Fruit fly (Drosophila melanogaster) whole organism, embryonic: Measurements from ENCODE around the gene CG7656.

Experiments
- Abd-B ChIP-seq: fragments of 200-800 bp; sonication (Bioruptor generic); optimal IDR thresholded peaks from 2 replicates; lab custom pipeline; 2018; ENCODE audit warnings: missing biosample characterization, mild to moderate bottlenecking, missing genetic modification characterization, moderate library complexity
- Asciz ChIP-seq: fragments of 200-800 bp; sonication (Bioruptor generic); optimal IDR thresholded peaks from 2 replicates; lab custom pipeline; 2017; ENCODE audit warnings: missing biosample characterization, mild to moderate bottlenecking, missing genetic modification characterization, missing genetic modification reagents
- CG13287 ChIP-seq: fragments of 200-800 bp; sonication (Bioruptor generic); IDR thresholded peaks from 2 replicates; pipeline ENCODE4 v1.3.6; 2022; ENCODE audit warnings: missing biosample characterization, missing genetic modification characterization; ENCODE audit not compliant: partially characterized antibody
- CG13775 ChIP-seq: fragments of 200-800 bp; sonication (Bioruptor generic); optimal IDR thresholded peaks from 3 replicates; lab custom pipeline; 2017; ENCODE audit warnings: missing biosample characterization, mild to moderate bottlenecking, missing genetic modification characterization
- CG1603 ChIP-seq: fragments of 200-800 bp; sonication (Bioruptor generic); optimal IDR thresholded peaks from 2 replicates; lab custom pipeline; 2019; ENCODE audit warnings: missing biosample characterization, mild to moderate bottlenecking, missing genetic modification characterization, moderate library complexity
- CG17361 ChIP-seq: fragments of 200-800 bp; sonication (Bioruptor generic); IDR thresholded peaks from 3 replicates; pipeline ENCODE4 v1.3.6; 2022; ENCODE audit warnings: missing biosample characterization, missing genetic modification characterization
- CG18262 ChIP-seq: fragments of 200-800 bp; optimal IDR thresholded peaks from 3 replicates; lab custom pipeline; 2019; ENCODE audit warnings: missing biosample characterization, mild to moderate bottlenecking, missing genetic modification characterization, moderate library complexity
- CG18599 ChIP-seq: fragments of 200-800 bp; sonication (Bioruptor generic); optimal IDR thresholded peaks from 3 replicates; lab custom pipeline; 2017; ENCODE audit warnings: missing biosample characterization, missing genetic modification characterization, mild to moderate bottlenecking, moderate library complexity, missing genetic modification reagents
- CG2120 ChIP-seq: fragments of 200-800 bp; sonication (Bioruptor generic); optimal IDR thresholded peaks from 3 replicates; lab custom pipeline; 2016; ENCODE audit warnings: missing biosample characterization, missing genetic modification characterization
- CG3163 ChIP-seq: fragments of 200-800 bp; sonication (Bioruptor generic); optimal IDR thresholded peaks from 3 replicates; lab custom pipeline; 2016; ENCODE audit warnings: missing biosample characterization, missing genetic modification characterization
- CG3407 ChIP-seq: fragments of 200-800 bp; sonication (Bioruptor generic); optimal IDR thresholded peaks from 2 replicates; lab custom pipeline; 2018; ENCODE audit warnings: missing biosample characterization, mild to moderate bottlenecking, missing genetic modification characterization
- CG7372 ChIP-seq: fragments of 200-800 bp; sonication (Bioruptor generic); IDR thresholded peaks from 2 replicates; pipeline ENCODE4 v1.3.6; 2022; ENCODE audit warnings: missing biosample characterization, missing genetic modification characterization
- HHEX ChIP-seq: fragments of 200-800 bp; sonication (Bioruptor generic); optimal IDR thresholded peaks from 3 replicates; lab custom pipeline; 2017; ENCODE audit warnings: missing biosample characterization, mild to moderate bottlenecking, missing genetic modification characterization, missing genetic modification reagents
- HmgD ChIP-seq: fragments of 200-800 bp; sonication (Bioruptor generic); optimal IDR thresholded peaks from 3 replicates; lab custom pipeline; 2016; ENCODE audit warnings: missing biosample characterization, missing genetic modification characterization
- Hr78 ChIP-seq, 2 experiments: fragments of 200-800 bp in 1 of 2; fragments of >200 bp in 1 of 2; sonication (Bioruptor generic) in 1 of 2; optimal IDR thresholded peaks; 2 replicates each; lab custom pipeline; 2017 to 2019; ENCODE audit warnings: missing biosample characterization in 2 of 2, missing genetic modification characterization in 2 of 2, mild to moderate bottlenecking in 1 of 2, moderate library complexity in 1 of 2
- MESR4 ChIP-seq: fragments of 200-800 bp; sonication (Bioruptor generic); optimal IDR thresholded peaks from 2 replicates; lab custom pipeline; 2018; ENCODE audit warnings: missing biosample characterization, mild to moderate bottlenecking, missing genetic modification characterization, moderate library complexity
- NfI ChIP-seq: fragments of 200-800 bp; sonication (Bioruptor generic); optimal IDR thresholded peaks from 3 replicates; lab custom pipeline; 2018; ENCODE audit warnings: missing biosample characterization, mild to moderate bottlenecking, missing genetic modification characterization, moderate library complexity
- Pdp1 ChIP-seq, 2 experiments: fragments of 200-800 bp; sonication (Bioruptor generic); optimal IDR thresholded peaks; 3 replicates each; lab custom pipeline; 2016; ENCODE audit warnings: missing biosample characterization in 2 of 2, missing genetic modification characterization in 2 of 2, mild to moderate bottlenecking in 1 of 2, moderate library complexity in 1 of 2
- Rfx ChIP-seq: fragments of 200-800 bp; sonication (Bioruptor generic); IDR thresholded peaks from 2 replicates; pipeline ENCODE4 v1.3.6; 2022; ENCODE audit warnings: missing biosample characterization, missing genetic modification characterization
- Scr ChIP-seq: fragments of 200-800 bp; sonication (Bioruptor generic); IDR thresholded peaks from 2 replicates; pipeline ENCODE4 v1.3.6; 2022; ENCODE audit warnings: missing biosample characterization, missing genetic modification characterization; ENCODE audit not compliant: partially characterized antibody
- Sox102F ChIP-seq: fragments of 200-800 bp; sonication (Bioruptor generic); optimal IDR thresholded peaks from 2 replicates; lab custom pipeline; 2018; ENCODE audit warnings: missing biosample characterization, mild to moderate bottlenecking, missing genetic modification characterization, moderate library complexity
- Stat92E ChIP-seq, 3 experiments: fragments of >200 bp in 2 of 3; fragments of 200-800 bp in 1 of 3; sonication (Bioruptor generic) in 1 of 3; optimal IDR thresholded peaks; 2 replicates each; lab custom pipeline; 2017 to 2019; ENCODE audit warnings: missing biosample characterization in 3 of 3, missing genetic modification characterization in 3 of 3, mild to moderate bottlenecking in 1 of 3, moderate library complexity in 1 of 3
- abd-A ChIP-seq: fragments of 200-800 bp; sonication (Bioruptor generic); optimal IDR thresholded peaks from 3 replicates; lab custom pipeline; 2019; ENCODE audit warnings: missing biosample characterization, mild to moderate bottlenecking, missing genetic modification characterization, moderate library complexity
- cg ChIP-seq: fragments of 200-800 bp; sonication (Bioruptor generic); optimal IDR thresholded peaks from 3 replicates; lab custom pipeline; 2019; ENCODE audit warnings: missing biosample characterization, mild to moderate bottlenecking, missing genetic modification characterization, moderate library complexity
- cwo ChIP-seq: fragments of 200-800 bp; sonication (Bioruptor generic); optimal IDR thresholded peaks from 3 replicates; lab custom pipeline; 2017; ENCODE audit warnings: missing biosample characterization, missing genetic modification characterization, mild to moderate bottlenecking, moderate library complexity, missing genetic modification reagents
- dimm ChIP-seq: fragments of 200-800 bp; sonication (Bioruptor generic); IDR thresholded peaks from 2 replicates; pipeline ENCODE4 v1.3.6; 2022; ENCODE audit warnings: missing biosample characterization, missing genetic modification characterization
- disco-r ChIP-seq: fragments of 200-800 bp; sonication (Bioruptor generic); optimal IDR thresholded peaks from 2 replicates; lab custom pipeline; 2016; ENCODE audit warnings: missing biosample characterization, missing genetic modification characterization
- fd102C ChIP-seq: fragments of 200-800 bp; sonication (Bioruptor generic); optimal IDR thresholded peaks from 2 replicates; lab custom pipeline; 2018; ENCODE audit warnings: missing biosample characterization, mild to moderate bottlenecking, missing genetic modification characterization, moderate library complexity
- gem ChIP-seq: fragments of 200-800 bp; sonication (Bioruptor generic); optimal IDR thresholded peaks from 2 replicates; lab custom pipeline; 2019; ENCODE audit warnings: missing biosample characterization, mild to moderate bottlenecking, missing genetic modification characterization, moderate library complexity
- kni ChIP-seq: fragments of 200-800 bp; sonication (Bioruptor generic); optimal IDR thresholded peaks from 3 replicates; lab custom pipeline; 2017; ENCODE audit warnings: mild to moderate bottlenecking, missing biosample characterization, missing genetic modification reagents, missing genetic modification characterization
- lmd ChIP-seq: fragments of 200-800 bp; sonication (Bioruptor generic); IDR thresholded peaks from 2 replicates; pipeline ENCODE4 v1.3.6; 2022; ENCODE audit warnings: missing biosample characterization, missing genetic modification characterization
- pan ChIP-seq, 4 experiments: fragments of >200 bp in 3 of 4; fragments of 200-800 bp in 1 of 4; sonication (Bioruptor generic) in 1 of 4; optimal IDR thresholded peaks in 3 of 4; IDR thresholded peaks in 1 of 4; 2 replicates each; pipeline versions ENCODE4 v1.3.6 to Lab custom; 2017 to 2022; ENCODE audit warnings: missing biosample characterization in 2 of 4, missing genetic modification characterization in 2 of 4, mixed read lengths in 1 of 4
- pb ChIP-seq: fragments of 200-800 bp; sonication (Bioruptor generic); optimal IDR thresholded peaks from 3 replicates; lab custom pipeline; 2016; ENCODE audit warnings: missing biosample characterization, missing genetic modification characterization
- prd ChIP-seq, 3 experiments: fragments of >200 bp in 2 of 3; fragments of 200-800 bp in 1 of 3; sonication (Bioruptor generic) in 1 of 3; optimal IDR thresholded peaks in 2 of 3; IDR thresholded peaks in 1 of 3; 2 replicates in 2 of 3; 3 replicates in 1 of 3; pipeline versions ENCODE4 v1.3.6 to Lab custom; 2017 to 2022; ENCODE audit warnings: missing biosample characterization in 1 of 3, missing genetic modification characterization in 1 of 3
- pros ChIP-seq: fragments of 200-800 bp; sonication (Bioruptor generic); optimal IDR thresholded peaks from 3 replicates; lab custom pipeline; 2019; ENCODE audit warnings: missing biosample characterization, mild to moderate bottlenecking, missing genetic modification characterization, moderate library complexity
- sd ChIP-seq: fragments of 200-800 bp; sonication (Bioruptor generic); optimal IDR thresholded peaks from 3 replicates; lab custom pipeline; 2018; ENCODE audit warnings: missing biosample characterization, mild to moderate bottlenecking, missing genetic modification characterization, moderate library complexity
- sens ChIP-seq: fragments of 200-800 bp; sonication (Bioruptor generic); peaks from one replicate; lab custom pipeline; 2016; ENCODE audit warnings: missing biosample characterization, missing genetic modification characterization
- sqz ChIP-seq: fragments of 200-800 bp; sonication (Bioruptor generic); optimal IDR thresholded peaks from 3 replicates; lab custom pipeline; 2018; ENCODE audit warnings: missing biosample characterization, mild to moderate bottlenecking, missing genetic modification characterization
- ssp ChIP-seq: fragments of 200-800 bp; sonication (Bioruptor generic); IDR thresholded peaks from 2 replicates; pipeline ENCODE4 v1.3.6; 2022; ENCODE audit warnings: missing biosample characterization, missing genetic modification characterization
- stc ChIP-seq: fragments of 200-800 bp; sonication (Bioruptor generic); IDR thresholded peaks from 2 replicates; pipeline ENCODE4 v1.3.6; 2022; ENCODE audit warnings: missing biosample characterization, missing genetic modification characterization
- trh ChIP-seq: fragments of 200-800 bp; sonication (Bioruptor generic); optimal IDR thresholded peaks from 2 replicates; lab custom pipeline; 2016; ENCODE audit warnings: missing biosample characterization, missing genetic modification characterization
- ttk ChIP-seq: fragments of 200-800 bp; sonication (Bioruptor generic); IDR thresholded peaks from 2 replicates; pipeline ENCODE4 v2.1.2; 2022; ENCODE audit warnings: missing biosample characterization, missing genetic modification characterization
- vvl ChIP-seq: fragments of 200-800 bp; sonication (Bioruptor generic); IDR thresholded peaks from 2 replicates; pipeline ENCODE4 v1.3.6; 2022; ENCODE audit warnings: missing biosample characterization, missing genetic modification characterization
- zen2 ChIP-seq: fragments of 200-800 bp; sonication (Bioruptor generic); IDR thresholded peaks from 3 replicates; pipeline ENCODE4 v1.3.6; 2022; ENCODE audit warnings: missing biosample characterization, missing genetic modification characterization; ENCODE audit not compliant: partially characterized antibody

Gene CG7656

dm6 chr3L:15544455-15545415 is 43.2 kb downstream of the CG7656 start (continued):
- TF ChIP-seq CG18599 (GFP tag; lab: Kevin White, UChicago) (no peak), prd (optimal IDR thresholded peaks at IDR 0.05; lab: Kevin White, UChicago) (no peak), prd (GFP tag; IDR thresholded peaks at IDR 0.05; lab: Robert Waterston, UW) (peak; percentile 28; the same call in 1 of the 3 replicates), CG13287 (GFP tag; lab: Robert Waterston, UW) (no peak), cg (peak; percentile 88), NfI (GFP tag; lab: Kevin White, UChicago) (no peak), stc (GFP tag; lab: Robert Waterston, UW) (no peak), pros (GFP tag; lab: Kevin White, UChicago) (peak; percentile 12), lmd (GFP tag; lab: Robert Waterston, UW) (0 out of 2 replicates have a peak, but pooled peaks have one; percentile 17), sd (tag; lab: Kevin White, UChicago) (peak; percentile 53), CG3407 (GFP tag; lab: Kevin White, UChicago) (no peak), Sox102F (peak; percentile 17), CG1603 (tag; lab: Kevin White, UChicago) (peak; percentile 31), Stat92E (GFP tag; optimal IDR thresholded peaks at IDR 0.05; lab: Kevin White, UChicago) (peak in 1 of 3 experiments; percentile 24), CG18262 (tag; lab: Kevin White, UChicago) (peak; percentile 41), sens (GFP tag; lab: Kevin White, UChicago) (peak; percentile 66), pan (optimal IDR thresholded peaks at IDR 0.05; lab: Kevin White, UChicago) (no peak), pan (GFP tag; optimal IDR thresholded peaks at IDR 0.05 in 1 of 2, IDR thresholded peaks at IDR 0.05 in 1 of 2) (peak in 1 of 2 experiments; percentile 19)
- TF ChIP-seq, all 482 proteins: peak for 39

- TF ChIP-seq HHEX (GFP tag; lab: Kevin White, UChicago) (no peak), sens (GFP tag; lab: Kevin White, UChicago) (peak; percentile 16), cwo (GFP tag; lab: Kevin White, UChicago) (peak; percentile 62), CG7372 (GFP tag; lab: Robert Waterston, UW) (no peak), Rfx (GFP tag; lab: Robert Waterston, UW) (no peak), kni (GFP tag; lab: Kevin White, UChicago) (peak; percentile 10), vvl (GFP tag; lab: Robert Waterston, UW) (peak; percentile 91), Abd-B (GFP tag; lab: Kevin White, UChicago) (no peak), disco-r (no peak), CG13775 (GFP tag; lab: Kevin White, UChicago) (no peak), dimm (GFP tag; lab: Robert Waterston, UW) (no peak), abd-A (tag; lab: Kevin White, UChicago) (peak; percentile 55), Hr78 (GFP tag; optimal IDR thresholded peaks at IDR 0.05; lab: Kevin White, UChicago) (no peak), MESR4 (GFP tag; lab: Kevin White, UChicago) (no peak), zen2 (GFP tag; lab: Robert Waterston, UW) (no peak), ttk (GFP tag; lab: Robert Waterston, UW) (no peak), sqz (GFP tag; lab: Kevin White, UChicago) (peak; percentile 62), ssp (GFP tag; lab: Robert Waterston, UW) (no peak), CG3163 (GFP tag; lab: Kevin White, UChicago) (no peak), Pdp1 (GFP tag; optimal IDR thresholded peaks at IDR 0.05; lab: Kevin White, UChicago) (peak in 1 of 2 experiments; percentile 76), fd102C (GFP tag; lab: Kevin White, UChicago) (no peak), pros (GFP tag; lab: Kevin White, UChicago) (peak; percentile 93), CG2120 (GFP tag; lab: Kevin White, UChicago) (no peak), Scr (GFP tag; lab: Robert Waterston, UW) (no peak), HmgD (GFP tag; lab: Kevin White, UChicago) (no peak), CG17361 (GFP tag; lab: Robert Waterston, UW) (no peak), trh (GFP tag; lab: Kevin White, UChicago) (no peak), gem (tag; lab: Kevin White, UChicago) (no peak), pb (GFP tag; lab: Kevin White, UChicago) (no peak), Asciz (GFP tag; lab: Kevin White, UChicago) (no peak)
Observed at dm6 chr3L:15543467-15543866, 44.5 kb downstream of the CG7656 start.
